Worm (Caenorhabditis elegans) whole organism, young adult: ENCODE measurements around the gene pyc-1.

ENCODE experiments used
- C06A6.2 ChIP-seq: fragments of 200-800 bp; sonication (Bioruptor generic); conservative IDR thresholded peaks from 2 replicates; pipeline ENCODE4 v1.3.6; 2022; ENCODE audit warnings: missing genetic modification characterization, missing compliant biosample characterization
- attf-5 ChIP-seq: fragments of 200-800 bp; sonication (Bioruptor generic); optimal IDR thresholded peaks from 2 replicates; lab custom pipeline; 2018; ENCODE audit warnings: mild to moderate bottlenecking, missing genetic modification characterization, missing compliant biosample characterization
- nhr-90 ChIP-seq: sonication (generic microtip); optimal IDR thresholded peaks from 2 replicates; lab custom pipeline; 2016; ENCODE audit warnings: missing genotype, mild to moderate bottlenecking, missing genetic modification characterization, missing compliant biosample characterization

- TF ChIP-seq nhr-90 (tag; lab: Kevin White, UChicago) (no peak), attf-5 (GFP tag; lab: Kevin White, UChicago) (no peak), C06A6.2 (no peak)
Observed at ce11 chrV:11773934-11774333, 48.4 kb downstream of the pyc-1 start.
